Worm (Caenorhabditis elegans) whole organism, young adult: ENCODE results near the gene F55G7.1.
A peak's percentile ranks its signal among the peaks of the same experiment; 100 is the strongest.

Experiments
- F49E8.2 ChIP-seq: sonication (generic microtip); optimal IDR thresholded peaks from 3 replicates; lab custom pipeline; 2017; ENCODE audit warnings: missing genetic modification characterization, mild to moderate bottlenecking, missing compliant biosample characterization, antibody characterized with exemption, moderate library complexity; ENCODE audit not compliant: insufficient read depth
- T07F8.4 ChIP-seq: sonication (generic microtip); optimal IDR thresholded peaks from 2 replicates; lab custom pipeline; 2016; ENCODE audit warnings: mild to moderate bottlenecking, missing genetic modification characterization, moderate library complexity, missing compliant biosample characterization
- ceh-100 ChIP-seq: fragments of 200-800 bp; sonication (Bioruptor generic); IDR thresholded peaks from 2 replicates; pipeline ENCODE4 v1.3.6; 2022; ENCODE audit warnings: missing genetic modification reagents, missing genetic modification characterization, missing compliant biosample characterization
- ceh-91 ChIP-seq: fragments of 200-800 bp; sonication (Bioruptor generic); IDR thresholded peaks from 2 replicates; pipeline ENCODE4 v1.3.6; 2022; ENCODE audit warnings: missing genetic modification reagents, missing genetic modification characterization, missing compliant biosample characterization
- dpl-1 ChIP-seq: fragments of 150-350 bp; optimal IDR thresholded peaks from 2 replicates; lab custom pipeline; 2014; ENCODE audit warnings: missing biosample characterization, missing genetic modification reagents, missing genetic modification characterization
- mcd-1 ChIP-seq: fragments of 200-800 bp; sonication (Bioruptor generic); IDR thresholded peaks from 2 replicates; pipeline ENCODE4 v1.3.6; 2022; ENCODE audit warnings: missing genetic modification reagents, missing genetic modification characterization, missing compliant biosample characterization
- rec-8 ChIP-seq, 2 experiments: sonication (generic microtip); optimal IDR thresholded peaks; 2 replicates each; lab custom pipeline; 2016; ENCODE audit warnings: mild to moderate bottlenecking in 2 of 2, missing genetic modification characterization in 2 of 2, missing genetic modification reagents in 2 of 2, missing genotype in 2 of 2, missing biosample characterization in 1 of 2, missing compliant biosample characterization in 1 of 2, moderate library complexity in 1 of 2
- xnd-1 ChIP-seq: sonication (generic microtip); optimal IDR thresholded peaks from 2 replicates; lab custom pipeline; 2016; ENCODE audit warnings: missing genotype, missing genetic modification reagents, missing genetic modification characterization, missing compliant biosample characterization

DNA sequence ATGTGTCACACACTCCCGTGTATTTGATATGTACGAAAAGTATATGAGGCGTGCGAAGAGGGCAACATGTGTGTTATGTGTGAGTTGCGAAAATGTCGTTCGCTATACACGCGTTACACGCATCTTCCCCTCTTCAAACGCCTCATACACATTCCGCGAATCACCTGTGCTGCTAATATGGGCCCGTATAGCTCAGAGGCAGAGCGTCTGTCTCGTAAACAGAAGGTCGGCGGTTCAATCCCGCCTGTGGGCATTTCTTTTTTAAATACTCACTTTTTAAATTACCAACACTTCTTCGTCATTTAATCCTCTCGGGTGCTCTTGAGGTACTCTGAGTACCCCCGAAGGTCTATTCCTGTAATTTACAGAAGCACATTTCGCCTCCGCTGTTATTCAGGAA is 9.3 kb downstream of the F55G7.1 start:
- TF ChIP-seq T07F8.4 (tag; lab: Kevin White, UChicago): peak; percentile 23
- no peak for TF ChIP-seq xnd-1 (tag; lab: Kevin White, UChicago)
- no peak for TF ChIP-seq dpl-1 (GFP tag; lab: Kevin White, UChicago)
- TF ChIP-seq rec-8 (tag; optimal IDR thresholded peaks at IDR 0.05; lab: Kevin White, UChicago): peak in 1 of 2 experiments; percentile 50
- no peak for TF ChIP-seq ceh-100
- TF ChIP-seq mcd-1 (GFP tag; lab: Robert Waterston, UW): no peak
- no peak for TF ChIP-seq ceh-91
- no peak for TF ChIP-seq F49E8.2
